Worm (Caenorhabditis elegans): ENCODE data around the gene F09C12.8.
"Not testable (repeated sequence)": the region's sequence is repeated elsewhere in the genome, so short reads cannot be mapped to it uniquely, and the experiment has no call there.

F09C12.8 gene

ce11 chrII:5142619-5143018, 30.4 kb downstream of the F09C12.8 start, which contains the start of gene F58A6.1:
Gene F58A6.1 (plus strand): TSS chrII:5142919.
- TF ChIP-seq dao-5 (tag; optimal IDR thresholded peaks at IDR 0.05) (no peak), him-1 (tag; optimal IDR thresholded peaks at IDR 0.05) (no peak), W03F9.2 (tag; optimal IDR thresholded peaks at IDR 0.05) (no peak)

DNA sequence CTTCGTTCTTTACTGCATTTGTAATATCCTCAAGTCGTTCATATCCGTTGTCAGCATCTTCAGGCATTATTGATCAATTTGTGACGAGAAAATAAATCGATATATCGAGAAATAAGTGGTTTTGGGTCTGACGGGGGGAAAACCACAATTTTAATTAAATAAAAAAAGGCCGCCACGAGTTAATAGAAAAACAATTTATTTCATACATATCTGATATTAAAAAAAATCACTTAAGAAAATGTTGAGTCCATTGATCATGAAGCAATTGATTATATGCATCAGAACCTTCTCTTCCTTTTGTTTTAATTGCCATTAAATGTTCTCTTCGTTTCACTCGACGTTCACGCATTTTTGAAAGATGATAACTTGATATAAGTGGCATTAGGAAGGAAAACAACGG, 36.2 kb downstream of the F09C12.8 start, which contains the start of gene F58A6.5:
TSS of gene F58A6.5 (minus strand) at position 101 of the 400 bp plus-strand sequence.
- no peak for TF ChIP-seq W03F9.2 (tag; optimal IDR thresholded peaks at IDR 0.05)
- TF ChIP-seq him-1 (tag; optimal IDR thresholded peaks at IDR 0.05), result no peak
- TF ChIP-seq dao-5 (tag; optimal IDR thresholded peaks at IDR 0.05), result no peak

DNA sequence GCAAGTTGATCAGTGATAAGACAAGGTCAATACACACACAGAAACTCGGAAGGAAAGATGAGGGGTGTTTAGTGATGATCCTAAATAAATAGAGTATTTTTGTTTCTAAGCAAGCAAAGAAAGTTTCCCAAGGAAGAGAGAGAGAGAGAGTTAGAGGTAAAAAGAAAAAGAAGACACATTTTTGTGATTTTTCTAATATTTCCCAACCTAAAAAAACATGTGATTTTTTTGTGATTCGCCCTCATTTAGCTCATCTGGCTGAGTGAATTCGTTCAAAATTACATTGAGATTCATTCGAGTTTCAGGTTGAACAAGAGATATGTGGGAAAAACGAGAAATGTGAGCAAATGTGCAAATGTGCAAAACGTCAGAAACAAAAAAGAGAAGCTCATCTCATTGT, 38.6 kb downstream of the F09C12.8 start, which contains the start of gene srb-16:
TSS of gene srb-16 (minus strand) at position 101 of the 400 bp plus-strand sequence.
- no peak for TF ChIP-seq W03F9.2 (tag; optimal IDR thresholded peaks at IDR 0.05)
- no peak for TF ChIP-seq him-1 (tag; optimal IDR thresholded peaks at IDR 0.05)
- no peak for TF ChIP-seq dao-5 (tag; optimal IDR thresholded peaks at IDR 0.05)

DNA sequence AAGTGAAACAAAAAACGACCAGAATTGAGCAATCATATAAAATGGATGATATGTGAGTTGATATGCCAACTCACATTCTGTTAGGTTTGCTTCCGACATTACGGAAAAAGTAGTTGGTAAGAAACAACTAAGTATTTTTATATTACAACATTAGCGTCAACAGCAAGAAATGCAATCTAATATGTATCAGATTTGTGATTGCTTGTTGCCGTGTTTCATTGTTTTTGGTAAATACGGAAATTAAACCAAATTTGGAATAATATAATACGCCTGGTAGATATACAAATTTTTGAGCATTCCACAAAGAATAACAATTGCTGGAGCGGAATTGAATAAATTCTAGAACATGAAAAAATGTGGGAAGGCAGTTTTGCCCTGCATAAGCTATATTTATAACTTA, 42.4 kb downstream of the F09C12.8 start, which contains the start of gene srb-12:
TSS of gene srb-12 (minus strand) at position 101 of the 400 bp plus-strand sequence.
- TF ChIP-seq him-1 (tag; optimal IDR thresholded peaks at IDR 0.05), result no peak
- no peak for TF ChIP-seq W03F9.2 (tag; optimal IDR thresholded peaks at IDR 0.05)

DNA sequence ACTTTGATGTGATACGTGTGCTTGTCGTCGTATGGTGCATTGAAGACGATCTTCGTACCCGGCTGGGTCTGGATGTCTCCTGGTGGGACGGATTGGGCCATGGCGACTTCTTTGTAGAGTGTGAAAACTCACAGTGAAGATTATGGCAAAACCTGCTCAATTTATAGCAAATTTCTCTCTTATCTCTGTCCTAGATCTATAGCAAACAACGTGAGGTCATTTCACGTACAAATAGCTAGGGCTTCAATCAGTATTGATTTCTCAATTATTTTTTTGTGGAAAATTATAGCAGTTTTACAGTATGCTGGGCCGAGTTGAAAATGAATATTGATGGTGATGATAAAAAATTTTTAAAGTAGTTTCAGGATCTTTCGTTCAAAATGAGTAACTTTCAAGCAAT, 44.8 kb downstream of the F09C12.8 start, which contains the start of gene msp-45:
TSS of gene msp-45 (minus strand) at position 101 of the 400 bp plus-strand sequence.
- no peak for TF ChIP-seq him-1 (tag; optimal IDR thresholded peaks at IDR 0.05)
- no peak for TF ChIP-seq dao-5 (tag; optimal IDR thresholded peaks at IDR 0.05)

ce11 chrII:5157525-5157924, 45.3 kb downstream of the F09C12.8 start, which contains the start of gene srb-13:
Gene srb-13 (minus strand): TSS chrII:5157625.
- TF ChIP-seq him-1 (tag; optimal IDR thresholded peaks at IDR 0.05), result no peak
- no peak for TF ChIP-seq W03F9.2 (tag; optimal IDR thresholded peaks at IDR 0.05)
- no peak for TF ChIP-seq dao-5 (tag; optimal IDR thresholded peaks at IDR 0.05)

ce11 chrII:5158774-5159173, 46.6 kb downstream of the F09C12.8 start, which contains the start of gene F58A6.9:
Gene F58A6.9 (minus strand): TSS chrII:5158874.
- TF ChIP-seq dao-5, him-1, W03F9.2 (tag; optimal IDR thresholded peaks at IDR 0.05): not testable (repeated sequence)

ce11 chrII:5161102-5161501, 48.9 kb downstream of the F09C12.8 start, which contains the start of gene C27D6.11:
Gene C27D6.11 (minus strand): TSS chrII:5161202.
- TF ChIP-seq him-1 (tag; optimal IDR thresholded peaks at IDR 0.05), result no peak
- no peak for TF ChIP-seq W03F9.2 (tag; optimal IDR thresholded peaks at IDR 0.05)

DNA sequence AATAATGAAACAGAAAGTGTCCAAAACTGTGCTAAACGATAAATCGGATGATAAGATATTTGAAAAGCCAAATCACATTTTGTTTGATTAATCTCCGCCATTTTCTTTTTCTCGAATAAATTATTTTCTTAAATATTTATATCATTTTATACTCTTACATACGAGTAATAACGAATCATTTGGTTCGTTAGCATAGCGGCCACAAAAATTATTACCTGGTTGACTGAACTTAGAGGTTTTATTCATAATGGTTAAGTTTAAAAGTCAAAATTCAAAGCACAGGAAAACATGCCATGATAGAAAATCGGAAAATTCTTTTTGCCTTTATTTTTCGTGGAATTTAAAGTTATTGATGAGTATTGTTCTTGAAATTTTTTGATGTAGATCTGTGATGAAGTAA, 51.1 kb downstream of the F09C12.8 start, which contains the start of gene srb-5:
TSS of gene srb-5 (minus strand) at position 101 of the 400 bp plus-strand sequence.
- TF ChIP-seq him-1 (tag; optimal IDR thresholded peaks at IDR 0.05), result no peak

All from whole organism, L4/young adult.